Fruit fly (Drosophila melanogaster): ENCODE data around the gene CG5973.

DNA sequence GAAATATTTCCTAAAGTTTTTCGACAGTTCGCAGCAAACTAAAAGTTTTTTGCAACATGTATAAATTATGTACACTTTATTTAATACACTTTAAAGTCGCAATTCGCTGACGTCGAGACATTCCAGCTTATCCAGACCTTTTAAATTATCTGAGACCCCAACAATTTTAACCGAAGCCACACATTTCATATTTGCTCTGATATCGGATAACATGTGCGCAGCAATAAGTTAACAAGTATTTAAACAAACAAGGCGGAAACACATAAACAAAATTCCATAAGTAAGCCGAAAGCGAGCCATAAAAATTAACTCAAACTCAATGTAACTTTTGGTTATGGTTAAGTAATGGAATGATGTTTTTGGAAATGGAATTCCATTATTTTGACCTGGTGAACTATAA is 56.2 kb downstream of the CG5973 start:
- TF ChIP-seq Myc (optimal IDR thresholded peaks at IDR 0.05): no peak
- TF ChIP-seq insv (optimal IDR thresholded peaks at IDR 0.05): no peak
